Fruit fly (Drosophila melanogaster): ENCODE measurements around the gene PMP34.

Gene PMP34

DNA sequence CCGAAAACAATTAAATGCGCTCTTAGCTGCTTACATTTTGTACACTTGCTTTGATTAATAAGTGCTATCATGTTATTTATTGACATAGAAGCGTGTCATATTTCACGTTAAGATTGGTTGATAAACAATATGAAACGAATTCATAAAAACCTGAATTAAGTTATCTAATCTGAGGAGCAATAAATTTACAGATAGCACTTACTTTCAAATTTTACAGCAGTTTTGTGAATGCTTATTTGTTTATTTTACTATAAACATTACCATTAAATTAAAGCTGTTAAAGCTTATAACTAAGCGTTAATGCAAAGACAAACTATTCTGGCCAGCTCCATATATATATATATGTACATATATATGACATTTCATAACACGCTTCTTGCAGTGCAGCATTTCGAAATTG is 16.5 kb upstream of the PMP34 start:
- no peak for TF ChIP-seq CG17801 (GFP tag; optimal IDR thresholded peaks at IDR 0.05; ENCODE audit: partially characterized antibody)

DNA sequence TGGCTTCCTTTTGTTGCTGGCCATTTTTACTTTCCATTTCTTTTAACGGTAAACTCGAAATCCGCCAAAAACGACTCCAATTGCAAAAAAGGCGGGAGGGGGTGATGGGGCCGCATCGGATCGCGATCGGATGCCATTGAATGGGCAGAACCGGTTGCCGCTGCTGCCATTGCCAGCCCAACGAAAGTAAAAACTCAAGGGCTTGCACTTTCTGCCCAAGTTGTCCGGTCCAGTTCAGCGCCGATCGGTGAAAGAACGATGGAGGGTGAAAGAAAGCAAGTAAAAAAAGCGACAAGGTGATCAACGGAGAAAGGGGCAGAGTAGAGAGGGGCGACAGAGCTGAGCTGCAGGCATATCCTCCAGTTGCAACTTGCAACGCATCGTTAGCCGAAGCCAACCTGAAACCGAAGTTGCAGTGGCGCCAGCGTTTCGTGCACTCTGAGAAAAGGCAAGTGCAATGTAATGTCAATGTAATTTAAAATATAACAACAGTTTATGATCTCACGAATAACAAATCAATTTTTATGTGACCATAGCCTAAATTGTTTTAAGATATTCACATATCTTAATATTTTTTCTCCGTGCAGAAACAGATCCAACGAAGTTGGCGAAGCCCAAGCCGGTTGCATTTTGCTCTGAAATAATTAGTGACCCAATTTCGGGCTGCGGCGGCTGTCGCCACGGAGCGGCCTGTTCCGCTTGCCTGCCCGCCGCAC is 14.2 kb upstream of the PMP34 start:
- TF ChIP-seq CG17801 (GFP tag; optimal IDR thresholded peaks at IDR 0.05; ENCODE audit: partially characterized antibody) = no peak

DNA sequence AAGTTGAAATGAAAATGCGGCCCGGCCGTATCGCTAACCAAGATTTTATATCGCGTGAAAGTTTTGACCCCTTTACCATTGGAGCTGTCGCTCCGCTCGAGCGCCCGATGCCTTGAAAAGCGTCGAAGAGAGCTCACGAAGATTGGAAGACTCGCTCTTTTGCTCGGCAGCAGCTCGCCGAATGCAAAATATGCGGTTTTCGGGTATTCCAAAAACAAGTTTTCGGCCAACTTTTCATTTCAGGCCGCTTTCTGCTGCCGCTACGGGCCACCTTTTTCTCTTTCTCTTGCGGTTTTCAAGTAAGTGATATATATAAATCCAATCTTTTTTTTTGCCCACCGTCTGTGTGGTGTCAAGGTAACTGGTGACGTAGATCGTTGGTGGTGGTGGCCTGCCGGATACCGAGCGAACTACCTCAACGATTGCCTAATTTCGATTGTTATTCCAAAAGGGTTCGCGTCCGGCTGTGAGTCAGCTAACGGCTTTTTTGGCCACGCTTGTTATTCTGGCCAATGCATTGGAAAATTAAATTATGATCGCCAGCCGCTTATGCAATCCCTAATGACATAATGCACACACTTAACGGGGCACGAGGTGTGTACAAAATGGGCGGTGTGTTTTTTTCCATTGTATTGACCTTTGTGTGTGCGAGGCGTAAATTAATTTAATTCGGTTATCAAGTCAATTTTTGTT is 10.7 kb upstream of the PMP34 start, which contains the start of gene dyl:
dyl (minus strand) TSS at position 28 of the 693 bp plus-strand sequence.
- TF ChIP-seq CG17801 (GFP tag; optimal IDR thresholded peaks at IDR 0.05; ENCODE audit: partially characterized antibody) = no peak

DNA sequence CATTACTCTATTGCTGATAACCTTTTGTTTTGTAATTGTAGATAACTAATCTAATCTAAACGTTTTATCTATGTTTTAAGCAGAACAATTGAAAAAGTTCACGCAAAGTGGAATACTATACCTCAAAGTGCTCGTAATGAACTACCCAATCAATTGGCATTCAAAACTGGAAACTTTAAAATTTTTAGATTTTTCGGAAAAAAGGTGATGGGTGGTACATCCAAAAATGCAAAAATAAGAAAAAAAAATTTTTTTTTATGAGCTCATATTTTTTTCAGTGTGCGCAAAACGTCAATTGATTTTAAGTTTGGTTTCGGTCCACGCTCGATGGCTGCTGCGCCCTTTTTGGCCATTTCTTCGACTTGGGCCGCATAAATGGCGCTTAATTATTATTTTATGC is 8.0 kb upstream of the PMP34 start:
- TF ChIP-seq CG17801 (GFP tag; optimal IDR thresholded peaks at IDR 0.05; ENCODE audit: partially characterized antibody) = no peak

DNA sequence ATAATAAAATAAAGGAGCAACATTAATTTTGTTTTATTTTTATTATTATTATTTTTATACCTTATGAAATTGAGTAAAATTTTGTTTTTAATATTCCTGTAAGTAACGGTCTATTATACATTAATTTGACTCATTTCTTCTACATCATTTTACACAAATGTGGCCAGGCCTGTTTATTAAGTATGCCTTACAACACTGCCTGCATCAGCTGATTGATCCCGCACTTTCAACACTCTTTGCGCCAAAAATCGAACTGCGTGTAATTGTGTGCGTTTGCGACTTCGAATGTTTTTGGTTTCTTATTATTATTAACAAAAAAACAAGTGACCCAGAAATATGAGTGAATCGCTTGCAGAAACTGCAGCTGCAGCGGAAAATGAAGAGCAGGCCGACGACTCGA is 5.3 kb upstream of the PMP34 start, which contains the start of gene Claspin:
Claspin (plus strand) TSS at position 185 of the 400 bp plus-strand sequence.
- no peak for TF ChIP-seq CG17801 (GFP tag; optimal IDR thresholded peaks at IDR 0.05; ENCODE audit: partially characterized antibody)

DNA sequence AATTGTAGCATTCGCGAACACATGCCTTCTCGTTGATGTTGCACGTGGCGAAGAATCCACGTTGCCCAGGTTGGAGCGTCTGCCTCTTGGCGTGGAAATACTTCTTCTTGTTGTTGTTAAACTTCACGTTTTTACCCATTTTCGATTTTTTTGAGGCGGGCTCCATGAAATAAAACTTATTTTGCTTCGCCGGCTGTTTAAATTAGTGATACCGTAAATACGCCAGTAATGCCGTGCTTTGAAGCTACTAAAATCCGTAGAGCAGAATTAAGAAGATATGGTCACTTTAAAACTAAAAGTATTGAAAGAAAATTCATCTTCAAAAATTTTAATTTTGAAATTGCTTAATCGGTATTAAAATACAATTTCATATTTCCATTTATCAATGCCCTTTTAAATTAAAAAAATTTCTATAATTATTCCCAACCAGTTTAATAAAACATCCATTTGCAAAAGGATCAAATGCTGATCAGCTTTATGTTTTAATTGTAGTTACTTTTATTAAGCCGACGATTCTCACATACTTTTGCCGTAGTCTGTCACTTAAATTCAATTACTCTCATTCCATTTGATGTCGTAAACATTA is 3.6 kb downstream of the PMP34 start, which contains the start of gene CG15014:
CG15014 (minus strand) TSS at position 228 of the 586 bp plus-strand sequence.
- TF ChIP-seq CG17801 (GFP tag; optimal IDR thresholded peaks at IDR 0.05; ENCODE audit: partially characterized antibody) = no peak

DNA sequence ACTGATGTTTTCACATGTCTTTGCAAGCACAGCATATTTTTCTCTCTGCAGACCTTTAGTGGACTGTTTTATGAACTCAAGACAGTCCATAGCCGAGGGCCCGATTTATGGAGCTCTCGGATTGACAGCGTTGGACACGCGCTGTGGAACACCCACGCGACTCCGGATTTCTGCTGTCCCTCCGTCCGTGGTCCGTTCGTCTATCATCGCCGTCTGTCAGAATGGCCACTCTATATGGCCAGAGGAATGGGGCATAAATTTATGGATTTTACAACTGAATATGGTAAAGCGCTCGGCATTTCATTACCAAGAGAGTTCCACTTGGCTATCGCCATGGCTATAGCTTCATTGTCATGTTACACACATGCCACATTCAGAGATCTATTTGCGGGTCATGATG is 9.5 kb downstream of the PMP34 start:
- no peak for TF ChIP-seq CG17801 (GFP tag; optimal IDR thresholded peaks at IDR 0.05; ENCODE audit: partially characterized antibody)

DNA sequence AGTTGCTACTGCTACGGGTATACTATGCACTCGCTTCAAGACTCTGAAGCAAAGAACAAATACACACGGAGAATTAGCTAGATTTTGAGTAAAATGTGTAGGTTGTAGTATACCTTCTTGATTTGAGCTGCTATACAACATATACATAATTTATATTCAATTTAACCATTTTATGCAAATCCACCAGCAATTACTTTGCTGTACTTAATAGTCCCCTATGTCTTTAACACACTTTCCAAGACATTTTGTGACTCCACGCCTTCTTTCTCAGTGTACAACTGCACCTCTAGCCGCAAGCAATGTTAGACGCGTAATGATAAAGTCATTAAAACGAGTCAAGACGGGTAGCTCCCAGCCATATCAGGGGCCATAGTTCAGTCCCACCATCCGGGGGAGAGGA is 18.0 kb downstream of the PMP34 start:
- no peak for TF ChIP-seq CG17801 (GFP tag; optimal IDR thresholded peaks at IDR 0.05; ENCODE audit: partially characterized antibody)

DNA sequence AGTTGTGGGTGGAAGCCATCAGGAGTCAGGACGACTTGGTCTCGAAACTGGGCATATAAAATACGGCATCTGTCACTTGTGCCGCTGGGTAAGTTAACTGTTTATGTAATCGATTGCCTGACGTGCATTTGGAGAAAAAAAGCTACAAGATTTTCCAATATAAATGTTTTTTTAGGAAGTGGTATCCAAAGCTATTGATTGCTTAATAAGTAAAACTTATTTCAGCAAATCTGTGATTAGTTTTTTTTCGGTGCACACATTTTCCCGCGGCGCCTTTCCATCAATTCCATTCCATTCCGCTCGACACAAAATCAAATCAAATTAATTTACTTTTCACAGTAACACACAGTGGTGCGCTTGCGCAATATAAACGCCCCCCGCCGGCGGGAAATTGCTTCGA is 21.0 kb downstream of the PMP34 start:
- no peak for TF ChIP-seq CG17801 (GFP tag; optimal IDR thresholded peaks at IDR 0.05; ENCODE audit: partially characterized antibody)

DNA sequence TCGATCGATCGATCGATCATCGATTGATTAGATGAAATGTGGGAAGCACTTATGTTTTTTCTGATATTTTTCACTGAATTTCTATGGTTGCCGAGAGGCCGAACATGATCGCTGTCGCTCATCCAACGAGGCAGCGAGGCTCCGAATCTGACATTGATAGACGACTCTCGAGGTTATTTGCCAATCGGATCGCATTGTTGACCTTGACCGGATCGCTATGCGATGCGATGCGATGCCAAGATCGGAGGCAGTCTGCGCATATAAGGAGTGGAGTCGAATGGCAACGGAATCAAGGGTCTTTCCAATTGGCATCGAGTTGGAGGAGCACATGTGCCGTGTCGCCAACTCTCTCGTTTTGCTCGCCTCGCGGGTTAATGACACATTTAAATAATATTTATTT is 21.7 kb downstream of the PMP34 start:
- TF ChIP-seq CG17801 (GFP tag; optimal IDR thresholded peaks at IDR 0.05; ENCODE audit: partially characterized antibody) = no peak

DNA sequence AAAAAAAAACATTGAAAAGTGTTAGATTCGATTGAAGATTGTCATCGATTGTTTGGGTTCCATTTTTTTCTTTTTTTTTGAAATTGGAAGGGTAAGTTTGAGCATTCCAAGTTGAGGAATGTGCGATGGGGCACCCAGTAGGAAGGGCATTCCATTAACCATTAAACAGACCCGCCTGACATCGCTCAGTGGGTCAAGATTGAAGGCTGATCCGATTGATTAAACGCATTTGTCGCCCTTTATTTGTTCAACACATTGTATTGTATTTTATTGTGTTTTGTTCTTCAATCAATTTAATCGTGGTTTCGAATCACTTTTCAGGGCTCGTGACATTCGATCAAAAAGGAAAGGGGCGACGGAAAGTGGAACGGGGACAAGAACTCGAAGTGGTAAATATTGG is 22.5 kb downstream of the PMP34 start:
- no peak for TF ChIP-seq CG17801 (GFP tag; optimal IDR thresholded peaks at IDR 0.05; ENCODE audit: partially characterized antibody)

DNA sequence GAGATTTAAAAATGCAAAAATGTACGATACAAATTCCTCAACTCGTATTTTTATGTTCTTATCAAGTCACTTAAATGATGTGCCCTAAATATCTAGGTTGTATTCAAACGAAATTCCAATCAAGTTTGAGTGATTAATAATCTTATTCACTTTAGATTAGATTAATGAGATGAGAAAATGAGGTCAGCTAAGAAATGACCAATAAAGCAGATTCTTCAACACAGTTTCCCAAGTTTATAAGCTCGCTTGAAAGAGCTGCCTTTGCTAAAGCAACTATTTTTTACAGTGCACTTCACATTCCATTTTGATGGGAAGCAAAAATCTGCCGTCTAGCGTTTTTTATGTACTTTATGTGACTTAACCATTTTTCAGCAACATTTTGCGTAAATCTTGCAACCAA is 27.8 kb downstream of the PMP34 start:
- no peak for TF ChIP-seq CG17801 (GFP tag; optimal IDR thresholded peaks at IDR 0.05; ENCODE audit: partially characterized antibody)

DNA sequence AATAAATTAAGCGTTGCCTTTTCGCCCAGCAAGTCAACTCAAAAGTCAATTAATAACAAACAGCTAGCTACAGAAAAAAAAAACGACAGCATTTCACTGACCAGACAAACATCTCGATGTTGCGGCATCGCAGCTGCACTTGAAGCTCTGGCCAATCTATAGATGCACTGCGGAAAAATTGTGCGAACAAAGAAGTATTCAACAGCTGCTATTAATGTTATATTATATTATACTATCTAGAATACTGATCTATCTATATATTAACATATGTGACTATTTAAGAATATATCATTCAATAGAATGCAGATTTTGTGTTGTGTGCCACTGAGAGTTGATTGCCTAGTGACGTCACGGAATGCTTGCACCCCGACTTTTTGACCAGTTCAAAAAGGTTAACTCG is 29.5 kb downstream of the PMP34 start:
- TF ChIP-seq CG17801 (GFP tag; optimal IDR thresholded peaks at IDR 0.05; ENCODE audit: partially characterized antibody) = no peak

DNA sequence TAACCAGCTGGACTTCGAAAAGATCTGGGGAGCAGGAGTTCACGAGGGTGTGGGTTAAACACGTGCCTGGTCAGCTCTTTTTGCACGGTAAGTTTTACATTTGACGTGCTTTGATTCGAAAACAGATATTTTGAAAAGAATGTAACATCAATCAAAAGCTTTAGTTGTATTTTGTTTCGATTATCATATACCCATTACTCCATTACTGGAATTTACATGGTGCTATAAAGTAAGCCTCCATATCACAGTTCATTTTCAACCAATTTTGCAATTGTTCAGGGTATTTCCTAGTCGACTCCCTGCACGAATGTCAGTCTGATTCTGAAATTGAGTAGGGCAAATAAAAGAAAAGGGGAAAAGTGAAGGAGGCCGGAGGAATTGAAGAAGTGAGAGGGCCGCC is 30.3 kb downstream of the PMP34 start:
- TF ChIP-seq CG17801 (GFP tag; optimal IDR thresholded peaks at IDR 0.05; ENCODE audit: partially characterized antibody) = no peak

DNA sequence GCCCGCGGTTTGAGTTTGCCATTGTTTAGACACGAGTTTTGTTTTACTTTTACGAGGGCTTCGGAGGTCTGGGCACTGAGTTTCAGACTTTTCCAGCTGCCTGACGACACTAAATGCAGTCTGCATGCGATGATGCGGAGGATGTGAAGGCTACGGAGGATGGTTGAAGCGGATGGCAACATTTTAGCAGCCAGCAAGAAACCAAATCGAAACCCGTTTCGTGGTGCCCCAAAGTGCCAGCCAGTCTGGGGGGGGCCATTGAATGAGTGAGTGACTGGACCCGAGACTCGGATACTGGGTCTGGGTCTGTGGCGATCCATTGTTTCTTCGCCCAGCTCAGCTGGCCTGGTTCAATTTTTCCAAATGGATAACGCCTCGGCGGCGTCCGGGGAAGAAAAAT is 30.8 kb downstream of the PMP34 start:
- TF ChIP-seq CG17801 (GFP tag; optimal IDR thresholded peaks at IDR 0.05; ENCODE audit: partially characterized antibody) = no peak

DNA sequence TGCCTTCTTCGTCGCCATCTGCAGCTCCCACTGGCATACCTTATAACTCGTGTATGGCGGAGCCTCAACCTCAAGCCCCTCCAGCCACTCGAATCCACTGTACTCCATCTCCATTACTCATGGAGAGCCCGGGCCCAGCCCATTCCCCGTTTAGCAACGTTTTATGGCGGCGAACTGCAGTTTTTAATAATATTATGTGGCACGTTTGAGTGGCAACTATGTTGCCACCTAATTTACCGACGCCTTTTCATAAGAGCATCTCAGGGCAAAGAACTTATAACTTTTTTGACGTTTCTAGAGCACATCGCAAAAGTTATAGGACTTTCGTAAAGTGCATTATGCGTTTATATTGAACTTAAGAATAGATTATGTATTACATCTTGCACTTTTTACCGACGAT is 33.5 kb downstream of the PMP34 start:
- TF ChIP-seq CG17801 (GFP tag; optimal IDR thresholded peaks at IDR 0.05; ENCODE audit: partially characterized antibody) = no peak
